Worm (Caenorhabditis elegans): ENCODE results near the gene lep-2.

DNA sequence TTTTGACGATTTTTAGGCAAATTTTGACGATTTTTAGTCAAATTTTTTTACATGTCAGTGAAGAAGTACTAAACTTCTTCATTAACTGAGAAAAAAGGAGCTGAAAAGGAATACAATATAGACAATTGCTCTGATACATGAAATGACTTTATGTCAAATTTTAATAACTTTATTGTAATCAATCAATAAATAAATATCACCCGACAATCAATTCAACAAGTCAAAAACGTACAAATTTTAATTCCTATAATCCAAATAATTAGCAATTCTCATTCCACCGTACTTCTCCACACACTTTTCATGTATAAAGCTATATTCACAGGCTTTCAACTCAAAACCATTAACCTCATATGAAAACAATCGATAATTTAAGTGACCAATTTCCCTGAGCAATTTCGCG, 46.4 kb downstream of the lep-2 start:
- TF ChIP-seq pqm-1 (tag; optimal IDR thresholded peaks at IDR 0.05) (no peak), dpl-1 (GFP tag; optimal IDR thresholded peaks at IDR 0.05) (no peak), F37D6.2 (tag; optimal IDR thresholded peaks at IDR 0.05) (no peak), tag-97 (GFP tag; IDR thresholded peaks at IDR 0.05) (no peak), unc-39 (tag; optimal IDR thresholded peaks at IDR 0.05) (no peak), lsy-2 (tag; optimal IDR thresholded peaks at IDR 0.05) (no peak), nhr-11 (tag; optimal IDR thresholded peaks at IDR 0.05) (no peak), unc-62 (GFP tag; optimal IDR thresholded peaks at IDR 0.05 in 1 of 2) (peak in 1 of 2 experiments; percentile 96), unc-62 (tag; optimal IDR thresholded peaks at IDR 0.05) (no peak), R02D3.7 (tag; optimal IDR thresholded peaks at IDR 0.05) (no peak), duxl-1 (tag; optimal IDR thresholded peaks at IDR 0.05; ENCODE audit: poor library complexity) (no peak)

Data from whole organism, L4 larva.